Fruit fly (Drosophila melanogaster): ENCODE data around the gene TfIIFalpha.
A peak's percentile ranks its signal among the peaks of the same experiment; 100 is the strongest.

The TfIIFalpha gene

dm6 chr3R:6373512-6374306 is 6.6 kb upstream of the TfIIFalpha start (continued):
- no peak for TF ChIP-seq Dek (tag; optimal IDR thresholded peaks at IDR 0.05)
- no peak for TF ChIP-seq CG32772 (GFP tag; IDR thresholded peaks at IDR 0.05)
- no peak for TF ChIP-seq Lhr (GFP tag; optimal IDR thresholded peaks at IDR 0.05)
- no peak for TF ChIP-seq CG2129 (GFP tag; IDR thresholded peaks at IDR 0.05; ENCODE audit: partially characterized antibody)
- TF ChIP-seq Oaz (GFP tag; IDR thresholded peaks at IDR 0.05) = no peak
- no peak for TF ChIP-seq ind (GFP tag; optimal IDR thresholded peaks at IDR 0.05)
- TF ChIP-seq dmrt99B (tag; optimal IDR thresholded peaks at IDR 0.05) = no peak
- TF ChIP-seq CG9727 (GFP tag; optimal IDR thresholded peaks at IDR 0.05) = peak; percentile 53
- no peak for TF ChIP-seq CG6654 (GFP tag; optimal IDR thresholded peaks at IDR 0.05)
- no peak for TF ChIP-seq salm (tag; optimal IDR thresholded peaks at IDR 0.05)
- no peak for TF ChIP-seq CG17568 (GFP tag; optimal IDR thresholded peaks at IDR 0.05)
- no peak for TF ChIP-seq CG42726 (GFP tag; IDR thresholded peaks at IDR 0.05; ENCODE audit: partially characterized antibody)
- TF ChIP-seq Abd-B (GFP tag; optimal IDR thresholded peaks at IDR 0.05) = no peak
- no peak for TF ChIP-seq chif (GFP tag; optimal IDR thresholded peaks at IDR 0.05)
- TF ChIP-seq CG12071 (GFP tag; optimal IDR thresholded peaks at IDR 0.05) = no peak
- no peak for TF ChIP-seq CG14860 (GFP tag; IDR thresholded peaks at IDR 0.05; ENCODE audit: partially characterized antibody)
- no peak; the same call in 2 of the 3 replicates for TF ChIP-seq B-H1 (GFP tag; IDR thresholded peaks at IDR 0.05)
- TF ChIP-seq CG17359 (tag; optimal IDR thresholded peaks at IDR 0.05) = peak; percentile 35
- peak; percentile 2 for TF ChIP-seq Hr3 (GFP tag; optimal IDR thresholded peaks at IDR 0.05)
- TF ChIP-seq cato (GFP tag; optimal IDR thresholded peaks at IDR 0.05; ENCODE audit: borderline replicate concordance) = no peak
- TF ChIP-seq CG12391 (tag; optimal IDR thresholded peaks at IDR 0.05) = peak; percentile 54
- TF ChIP-seq Doc3 (GFP tag; IDR thresholded peaks at IDR 0.05; ENCODE audit: partially characterized antibody) = peak; percentile 26; the same call in 2 of the 3 replicates
- no peak for TF ChIP-seq shn (GFP tag; optimal IDR thresholded peaks at IDR 0.05)
- peak; percentile 41; the same call in 1 of the 2 replicates for TF ChIP-seq E2f2 (GFP tag; IDR thresholded peaks at IDR 0.05)
- TF ChIP-seq CG17385 (GFP tag; optimal IDR thresholded peaks at IDR 0.05) = peak; percentile 44
- TF ChIP-seq pan (optimal IDR thresholded peaks at IDR 0.05) = no peak
- no peak for TF ChIP-seq pan (GFP tag; optimal IDR thresholded peaks at IDR 0.05 in 1 of 2, IDR thresholded peaks at IDR 0.05 in 1 of 2)
- TF ChIP-seq ash1 (GFP tag; optimal IDR thresholded peaks at IDR 0.05) = no peak
- TF ChIP-seq CG18262 (tag; optimal IDR thresholded peaks at IDR 0.05) = peak; percentile 43
- peak; percentile 57 for TF ChIP-seq CG2875 (GFP tag; optimal IDR thresholded peaks at IDR 0.05)
- peak; percentile 57 for TF ChIP-seq Dref (GFP tag; IDR thresholded peaks at IDR 0.05)
- TF ChIP-seq CG6854 (GFP tag; optimal IDR thresholded peaks at IDR 0.05) = peak; percentile 71
- no peak for TF ChIP-seq peb (GFP tag; IDR thresholded peaks at IDR 0.05)
- TF ChIP-seq CG18764 (GFP tag; optimal IDR thresholded peaks at IDR 0.05) = peak; percentile 46
- TF ChIP-seq repo (GFP tag; optimal IDR thresholded peaks at IDR 0.05) = no peak
- TF ChIP-seq CG10462 (GFP tag; optimal IDR thresholded peaks at IDR 0.05) = peak; percentile 27
- no peak for TF ChIP-seq Doc2 (GFP tag; IDR thresholded peaks at IDR 0.05)
- TF ChIP-seq tll (GFP tag; optimal IDR thresholded peaks at IDR 0.05) = no peak
- peak; percentile 78 for TF ChIP-seq CG10209 (GFP tag; optimal IDR thresholded peaks at IDR 0.05)
- no peak for TF ChIP-seq CG6175 (GFP tag; IDR thresholded peaks at IDR 0.05)
- no peak for TF ChIP-seq fru (optimal IDR thresholded peaks at IDR 0.05)
- no peak for TF ChIP-seq Sin3A (optimal IDR thresholded peaks at IDR 0.05)
- TF ChIP-seq tgo (GFP tag; IDR thresholded peaks at IDR 0.05) = peak; percentile 34; the same call in 1 of the 3 replicates
- peak; percentile 49 for TF ChIP-seq CG14710 (tag; optimal IDR thresholded peaks at IDR 0.05)
- no peak for TF ChIP-seq CG7357 (GFP tag; IDR thresholded peaks at IDR 0.05)
- peak; percentile 65 for TF ChIP-seq CG8924 (tag; optimal IDR thresholded peaks at IDR 0.05)
- TF ChIP-seq chinmo (GFP tag; IDR thresholded peaks at IDR 0.05; ENCODE audit: partially characterized antibody) = 0 out of 4 replicates have a peak, but pooled peaks have one; percentile 19
- TF ChIP-seq CrebB (tag; optimal IDR thresholded peaks at IDR 0.05) = peak; percentile 55
- TF ChIP-seq CG4820 (GFP tag; optimal IDR thresholded peaks at IDR 0.05) = no peak
- no peak for TF ChIP-seq CG8478 (optimal IDR thresholded peaks at IDR 0.05)

All from whole organism, embryonic.